Fruit fly (Drosophila melanogaster): ENCODE data around the gene CSN5.
A peak's percentile ranks its signal among the peaks of the same experiment; 100 is the strongest.

The CSN5 gene

dm6 chr3R:16449187-16449973, 20.5 kb upstream of the CSN5 start:
- TF ChIP-seq CG17801 (GFP tag; optimal IDR thresholded peaks at IDR 0.05; ENCODE audit: partially characterized antibody) = peak; percentile 95

dm6 chr3R:16452954-16453587, 16.8 kb upstream of the CSN5 start:
- TF ChIP-seq CG17801 (GFP tag; optimal IDR thresholded peaks at IDR 0.05; ENCODE audit: partially characterized antibody) = peak; percentile 39

DNA sequence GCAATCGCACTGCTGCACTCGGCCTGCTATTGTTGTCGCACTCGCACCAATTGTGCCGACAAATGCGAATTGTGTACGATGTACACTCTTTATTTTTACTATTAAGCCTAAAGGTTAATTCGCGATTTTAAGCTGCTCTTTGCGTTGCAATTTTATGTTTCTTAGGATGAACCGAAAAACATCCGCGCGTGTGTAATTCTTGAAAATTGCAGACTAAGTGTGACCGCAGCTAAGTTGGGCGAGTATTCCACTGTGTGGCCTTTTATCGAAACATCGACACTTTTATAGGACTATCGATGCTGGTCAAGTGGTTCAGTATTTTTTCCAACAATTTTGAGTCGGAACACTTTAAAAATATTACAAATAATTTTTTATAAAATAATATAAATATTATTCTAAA, 16.3 kb upstream of the CSN5 start, which contains the start of gene Pak3:
Gene Pak3 (minus strand): TSS at position 225 of the 400 bp plus-strand sequence.
- TF ChIP-seq CG17801 (GFP tag; optimal IDR thresholded peaks at IDR 0.05; ENCODE audit: partially characterized antibody) = peak; percentile 1

- TF ChIP-seq CG17801 (GFP tag; optimal IDR thresholded peaks at IDR 0.05; ENCODE audit: partially characterized antibody) = no peak
These were observed 15.7 kb upstream of the CSN5 start, which contains the start of gene CG10405 for dm6 chr3R:16454192-16454591. Gene CG10405, plus strand, starts transcription at chr3R:16454492.

DNA sequence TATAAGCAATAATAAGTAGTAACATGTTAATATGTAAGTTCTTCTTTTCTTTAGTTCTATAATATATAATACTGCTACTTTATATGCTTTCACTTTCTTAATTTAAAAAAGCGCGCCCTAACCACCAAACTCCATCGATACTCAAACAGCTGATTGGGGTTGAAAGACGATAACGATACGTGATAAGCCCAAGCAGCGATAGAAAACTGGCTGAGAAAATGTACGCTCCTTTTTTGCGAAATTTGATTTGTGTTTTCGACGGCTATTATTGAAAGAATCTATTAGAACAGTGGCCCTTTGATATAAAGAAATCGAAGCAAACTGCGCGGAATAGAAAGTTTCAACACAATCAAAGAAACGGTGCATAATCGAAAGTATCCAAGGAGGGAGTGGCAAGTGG, 14.0 kb upstream of the CSN5 start, which contains the start of gene CG14883:
Gene CG14883 (plus strand): TSS at position 178 of the 400 bp plus-strand sequence.
- TF ChIP-seq CG17801 (GFP tag; optimal IDR thresholded peaks at IDR 0.05; ENCODE audit: partially characterized antibody) = no peak

dm6 chr3R:16456607-16457006, 13.3 kb upstream of the CSN5 start:
- TF ChIP-seq CG17801 (GFP tag; optimal IDR thresholded peaks at IDR 0.05; ENCODE audit: partially characterized antibody) = no peak

- TF ChIP-seq CG17801 (GFP tag; optimal IDR thresholded peaks at IDR 0.05; ENCODE audit: partially characterized antibody) = no peak
These were observed 1.3 kb upstream of the CSN5 start for dm6 chr3R:16468556-16468955.

DNA sequence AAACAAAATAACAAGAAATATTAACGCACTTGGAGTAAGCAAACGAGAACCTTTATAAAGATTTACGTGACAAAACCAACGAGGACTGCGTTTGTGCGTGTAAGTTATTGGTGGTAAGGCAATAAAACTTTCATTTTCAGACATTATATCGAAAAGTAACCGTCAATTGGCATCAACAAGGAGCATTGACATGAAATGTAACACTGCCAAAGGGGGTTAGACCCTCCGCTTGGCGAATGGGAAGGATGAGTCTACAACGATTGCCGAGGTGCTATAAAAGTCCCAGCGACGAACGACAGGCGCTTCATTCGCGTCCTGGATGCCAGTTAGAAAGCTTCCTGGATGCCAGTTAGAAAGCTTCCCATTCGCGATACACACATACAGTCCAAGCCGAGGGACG, 2.4 kb downstream of the CSN5 start, which contains the start of gene Gyc89Da:
Gene Gyc89Da (plus strand): TSS at position 301 of the 400 bp plus-strand sequence.
- TF ChIP-seq CG17801 (GFP tag; optimal IDR thresholded peaks at IDR 0.05; ENCODE audit: partially characterized antibody) = no peak

DNA sequence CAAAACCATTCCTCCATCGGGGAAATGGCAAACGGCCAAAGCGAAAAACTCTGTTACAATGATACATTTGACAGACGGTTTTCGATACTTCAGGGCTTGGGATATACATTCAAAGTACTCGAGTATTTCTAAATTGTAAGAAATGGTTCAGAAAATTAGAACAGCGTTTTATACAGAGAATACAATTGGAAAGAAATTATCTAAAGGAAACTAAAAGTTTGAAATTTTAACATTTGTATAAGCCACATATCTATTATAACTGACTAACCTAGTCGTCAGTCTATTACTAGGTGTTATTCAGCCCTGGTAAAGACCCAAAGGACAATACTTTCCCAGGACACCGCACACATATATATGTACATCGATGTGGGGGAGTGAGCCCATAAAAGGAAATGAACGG, 6.6 kb downstream of the CSN5 start:
- TF ChIP-seq CG17801 (GFP tag; optimal IDR thresholded peaks at IDR 0.05; ENCODE audit: partially characterized antibody) = no peak

DNA sequence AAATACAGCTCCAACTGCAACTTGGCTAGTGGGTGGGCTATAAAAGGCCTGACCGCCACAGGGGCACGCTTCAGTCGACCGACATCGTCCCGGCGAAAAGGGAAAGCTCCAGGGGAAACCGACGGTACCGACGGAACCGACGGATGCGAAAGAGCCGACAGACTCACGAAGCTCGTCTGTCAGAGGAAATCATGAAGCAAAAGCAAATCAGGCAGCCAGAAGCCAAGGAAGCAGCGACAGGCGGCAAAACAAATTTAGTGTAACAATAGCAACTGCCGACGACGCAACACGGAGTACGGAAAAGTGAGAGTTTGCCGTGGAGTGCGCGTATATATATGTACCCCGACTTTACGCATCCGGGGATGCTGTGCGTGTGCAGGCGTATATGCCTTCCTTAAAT, 7.1 kb downstream of the CSN5 start, which contains the start of gene Gyc89Db:
Gene Gyc89Db (plus strand): TSS at position 78 of the 400 bp plus-strand sequence.
- TF ChIP-seq CG17801 (GFP tag; optimal IDR thresholded peaks at IDR 0.05; ENCODE audit: partially characterized antibody) = no peak

dm6 chr3R:16480995-16481394, 11.1 kb downstream of the CSN5 start, which contains the start of gene Dhfr:
Gene Dhfr, plus strand, starts transcription at chr3R:16481167.
- TF ChIP-seq CG17801 (GFP tag; optimal IDR thresholded peaks at IDR 0.05; ENCODE audit: partially characterized antibody) = no peak

- TF ChIP-seq CG17801 (GFP tag; optimal IDR thresholded peaks at IDR 0.05; ENCODE audit: partially characterized antibody) = no peak
These were observed 12.4 kb downstream of the CSN5 start, which contains the start of gene Sdhaf3 for dm6 chr3R:16482276-16482675. Gene Sdhaf3, minus strand, starts transcription at chr3R:16482452.

DNA sequence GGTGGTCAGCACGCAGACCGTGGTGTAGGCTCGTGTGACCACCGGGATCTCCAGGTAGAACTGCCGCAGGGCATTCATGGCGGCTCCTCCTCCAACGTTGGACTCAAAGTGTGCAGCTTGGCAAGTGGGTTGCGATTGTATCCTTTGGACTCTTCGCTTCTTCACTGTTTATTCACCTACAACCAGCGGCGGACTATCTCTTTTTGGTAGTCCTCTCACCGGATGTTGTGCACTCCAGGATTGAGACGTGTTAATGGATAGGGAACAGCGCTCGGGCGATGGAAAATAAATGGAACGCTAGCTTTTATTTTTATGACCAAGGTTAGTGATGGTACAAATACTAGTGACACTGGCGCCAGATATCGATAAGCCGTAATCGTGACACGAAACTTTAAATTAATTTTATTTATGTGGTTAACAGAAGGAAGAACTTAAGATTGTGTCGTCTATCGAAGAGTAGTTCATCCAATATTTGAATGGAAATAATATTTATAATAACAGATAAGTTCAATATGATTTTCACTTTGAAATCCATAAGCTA, 14.0 kb downstream of the CSN5 start, which contains the start of gene Der-2:
Gene Der-2 (minus strand): TSS at position 347 of the 541 bp plus-strand sequence.
- peak; percentile 31 for TF ChIP-seq CG17801 (GFP tag; optimal IDR thresholded peaks at IDR 0.05; ENCODE audit: partially characterized antibody)

dm6 chr3R:16485487-16486233, 15.8 kb downstream of the CSN5 start:
- no peak for TF ChIP-seq CG17801 (GFP tag; optimal IDR thresholded peaks at IDR 0.05; ENCODE audit: partially characterized antibody)

dm6 chr3R:16495322-16495721, 25.4 kb downstream of the CSN5 start, which contains the start of gene Cad89D:
Gene Cad89D, minus strand, starts transcription at chr3R:16495422.
- no peak for TF ChIP-seq CG17801 (GFP tag; optimal IDR thresholded peaks at IDR 0.05; ENCODE audit: partially characterized antibody)

All from ovary, adult (tissue).